Worm (Caenorhabditis elegans): ENCODE data around the gene F45D11.14.

DNA sequence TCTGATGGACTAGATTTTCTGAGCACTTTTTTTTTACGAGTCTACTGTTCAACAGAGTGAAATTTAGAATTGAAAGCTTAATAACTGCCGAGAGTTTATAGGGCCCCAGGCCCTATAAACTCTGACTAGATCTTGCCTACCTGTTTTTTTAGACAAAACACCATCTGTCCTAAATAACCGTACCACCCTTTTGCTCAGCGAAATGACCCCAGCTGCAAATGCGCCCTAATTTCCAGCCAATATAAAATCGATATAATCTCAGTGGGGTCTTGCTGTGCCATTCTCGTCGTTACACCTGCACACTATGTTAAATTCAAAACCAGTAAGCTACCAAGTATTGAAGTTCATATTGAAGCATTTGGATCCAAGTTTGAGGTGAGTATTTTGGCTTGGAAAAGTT is 32.3 kb downstream of the F45D11.14 start, which contains the start of gene fbxc-14:
- no peak for TF ChIP-seq snpc-4 (tag; optimal IDR thresholded peaks at IDR 0.05)
- TF ChIP-seq sptf-1 (tag; optimal IDR thresholded peaks at IDR 0.05), result no peak
- TF ChIP-seq zag-1 (tag; optimal IDR thresholded peaks at IDR 0.05), result no peak
- no peak for TF ChIP-seq ces-1 (GFP tag; optimal IDR thresholded peaks at IDR 0.05)
- TF ChIP-seq lin-35 (GFP tag; optimal IDR thresholded peaks at IDR 0.05), result no peak
- TF ChIP-seq rnt-1 (tag; optimal IDR thresholded peaks at IDR 0.05), result no peak
- TF ChIP-seq ztf-11 (tag; optimal IDR thresholded peaks at IDR 0.05), result no peak
- no peak for TF ChIP-seq unc-130 (tag; optimal IDR thresholded peaks at IDR 0.05)
- TF ChIP-seq ceh-82 (tag; optimal IDR thresholded peaks at IDR 0.05), result no peak
- TF ChIP-seq skn-1 (tag; optimal IDR thresholded peaks at IDR 0.05), result no peak
- no peak for TF ChIP-seq unc-86 (tag; optimal IDR thresholded peaks at IDR 0.05)
